Worm (Caenorhabditis elegans) whole organism, late embryonic: ENCODE results near the gene EEED8.4.

Experiments used
- ceh-14 ChIP-seq: sonication (generic microtip); optimal IDR thresholded peaks from 2 replicates; lab custom pipeline; 2016; ENCODE audit warnings: missing genotype, missing genetic modification characterization, missing compliant biosample characterization
- dve-1 ChIP-seq: sonication (generic microtip); optimal IDR thresholded peaks from 2 replicates; lab custom pipeline; 2017; ENCODE audit warnings: antibody characterized with exemption, mild to moderate bottlenecking, missing genetic modification characterization, missing compliant biosample characterization
- elt-2 ChIP-seq: sonication (generic microtip); optimal IDR thresholded peaks from 2 replicates; lab custom pipeline; 2016; ENCODE audit warnings: missing genetic modification reagents, missing genetic modification characterization, missing compliant biosample characterization
- eyg-1 ChIP-seq: sonication (generic microtip); optimal IDR thresholded peaks from 2 replicates; lab custom pipeline; 2016; ENCODE audit warnings: missing genotype, missing genetic modification characterization, missing compliant biosample characterization
- fkh-10 ChIP-seq: fragments of 150-350 bp; optimal IDR thresholded peaks from 2 replicates; lab custom pipeline; 2014; ENCODE audit warnings: missing biosample characterization, missing genetic modification reagents, missing genetic modification characterization
- hlh-15 ChIP-seq: sonication (generic microtip); optimal IDR thresholded peaks from 2 replicates; lab custom pipeline; 2016; ENCODE audit warnings: missing genetic modification characterization, missing compliant biosample characterization
- hlh-30 ChIP-seq: sonication (generic microtip); optimal IDR thresholded peaks from 2 replicates; lab custom pipeline; 2017; ENCODE audit warnings: antibody characterized with exemption, missing genetic modification characterization, missing compliant biosample characterization; ENCODE audit not compliant: insufficient read depth
- odd-2 ChIP-seq: sonication (generic microtip); optimal IDR thresholded peaks from 2 replicates; lab custom pipeline; 2017; ENCODE audit warnings: antibody characterized with exemption, mild to moderate bottlenecking, missing genetic modification characterization, missing compliant biosample characterization
- tbx-2 ChIP-seq: sonication (generic microtip); optimal IDR thresholded peaks from 2 replicates; lab custom pipeline; 2016; ENCODE audit warnings: missing genetic modification characterization, missing compliant biosample characterization
- unc-55 ChIP-seq: sonication (generic microtip); optimal IDR thresholded peaks from 2 replicates; lab custom pipeline; 2017; ENCODE audit warnings: missing biosample characterization, missing genetic modification reagents, missing genetic modification characterization

DNA sequence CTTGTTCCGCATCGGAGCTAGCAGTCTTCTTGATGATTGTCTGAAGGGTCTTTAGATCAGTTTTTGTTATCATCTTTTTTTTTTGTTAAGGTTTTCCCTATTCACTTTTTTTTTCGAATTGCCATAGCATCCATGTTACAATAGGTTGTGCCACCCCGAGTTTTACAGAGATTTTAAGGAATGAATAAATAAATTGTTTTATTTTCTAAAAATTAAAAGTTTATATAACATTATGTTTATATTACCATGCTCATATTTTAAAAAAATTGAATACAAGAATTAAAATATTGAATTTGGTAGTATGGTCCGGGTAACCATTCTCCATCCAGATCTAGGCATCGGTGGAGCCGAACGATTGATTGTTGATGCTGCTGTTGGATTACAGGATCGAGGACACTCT lies 34.2 kb upstream of the EEED8.4 start, which contains the start of gene algn-2:
- TF ChIP-seq elt-2 (no peak), unc-55 (no peak), fkh-10 (GFP tag; lab: Kevin White, UChicago) (no peak), hlh-30 (tag; lab: Kevin White, UChicago) (no peak), tbx-2 (tag; lab: Kevin White, UChicago) (no peak), hlh-15 (no peak), dve-1 (no peak), ceh-14 (no peak), odd-2 (no peak), eyg-1 (tag; lab: Kevin White, UChicago) (no peak)
